Fruit fly (Drosophila melanogaster) whole organism, embryonic: Measurements from ENCODE around the gene CG34309.
A peak's percentile ranks its signal among the peaks of the same experiment; 100 is the strongest.

Source experiments
- CG10147 ChIP-seq: fragments of 200-800 bp; sonication (Bioruptor generic); optimal IDR thresholded peaks from 2 replicates; lab custom pipeline; 2019; ENCODE audit warnings: missing biosample characterization, mild to moderate bottlenecking, missing genetic modification characterization, moderate library complexity
- CG1024 ChIP-seq: fragments of 200-800 bp; sonication (Bioruptor generic); IDR thresholded peaks from 2 replicates; pipeline ENCODE4 v1.3.6; 2022; ENCODE audit warnings: missing biosample characterization, missing genetic modification characterization
- CG10274 ChIP-seq: fragments of 200-800 bp; sonication (Bioruptor generic); optimal IDR thresholded peaks from 3 replicates; lab custom pipeline; 2017; ENCODE audit warnings: missing biosample characterization, mild to moderate bottlenecking, missing genetic modification characterization
- CG11723 ChIP-seq: fragments of 200-800 bp; sonication (Bioruptor generic); optimal IDR thresholded peaks from 2 replicates; lab custom pipeline; 2017; ENCODE audit warnings: missing biosample characterization, mild to moderate bottlenecking, missing genetic modification characterization
- CG12391 ChIP-seq: fragments of 200-800 bp; sonication (Bioruptor generic); optimal IDR thresholded peaks from 3 replicates; lab custom pipeline; 2018; ENCODE audit warnings: missing biosample characterization, mild to moderate bottlenecking, missing genetic modification characterization, moderate library complexity
- CG13624 ChIP-seq: fragments of 200-800 bp; sonication (Bioruptor generic); optimal IDR thresholded peaks from 2 replicates; lab custom pipeline; 2016; ENCODE audit warnings: missing biosample characterization, missing genetic modification characterization
- CG1529 ChIP-seq: fragments of 200-800 bp; sonication (Bioruptor generic); optimal IDR thresholded peaks from 3 replicates; lab custom pipeline; 2018; ENCODE audit warnings: missing biosample characterization, missing genetic modification characterization
- CG15479 ChIP-seq: fragments of 200-800 bp; sonication (Bioruptor generic); optimal IDR thresholded peaks from 3 replicates; lab custom pipeline; 2019; ENCODE audit warnings: missing biosample characterization, mild to moderate bottlenecking, missing genetic modification characterization, moderate library complexity
- CG15514 ChIP-seq: fragments of 200-800 bp; sonication (Bioruptor generic); optimal IDR thresholded peaks from 3 replicates; lab custom pipeline; 2017; ENCODE audit warnings: missing biosample characterization, missing genetic modification characterization, mild to moderate bottlenecking, moderate library complexity, missing genetic modification reagents
- CG18476 ChIP-seq: fragments of 200-800 bp; sonication (Bioruptor generic); optimal IDR thresholded peaks from 2 replicates; lab custom pipeline; 2016; ENCODE audit warnings: missing biosample characterization, mild to moderate bottlenecking, missing genetic modification characterization
- CG31441 ChIP-seq: fragments of 200-800 bp; sonication (Bioruptor generic); IDR thresholded peaks from 2 replicates; pipeline ENCODE4 v1.3.6; 2022; ENCODE audit warnings: missing biosample characterization, missing genetic modification characterization
- CG33213 ChIP-seq: fragments of 200-800 bp; sonication (Bioruptor generic); optimal IDR thresholded peaks from 3 replicates; lab custom pipeline; 2016; ENCODE audit warnings: missing biosample characterization, missing genetic modification characterization
- CG34422 ChIP-seq: fragments of 200-800 bp; sonication (Bioruptor generic); IDR thresholded peaks from 3 replicates; pipeline ENCODE4 v1.3.6; 2022; ENCODE audit warnings: missing biosample characterization, missing genetic modification characterization
- CG3995 ChIP-seq: fragments of 200-800 bp; sonication (Bioruptor generic); optimal IDR thresholded peaks from 3 replicates; lab custom pipeline; 2016; ENCODE audit warnings: missing biosample characterization, missing genetic modification characterization
- CG42726 ChIP-seq: fragments of 200-800 bp; sonication (Bioruptor generic); IDR thresholded peaks from 2 replicates; pipeline ENCODE4 v1.3.6; 2022; ENCODE audit warnings: missing biosample characterization, missing genetic modification characterization; ENCODE audit not compliant: partially characterized antibody
- CG4617 ChIP-seq: fragments of 200-800 bp; sonication (Bioruptor generic); optimal IDR thresholded peaks from 3 replicates; lab custom pipeline; 2016; ENCODE audit warnings: missing biosample characterization, missing genetic modification characterization, borderline replicate concordance
- CG4820 ChIP-seq: fragments of 200-800 bp; sonication (Bioruptor generic); optimal IDR thresholded peaks from 3 replicates; lab custom pipeline; 2016; ENCODE audit warnings: missing biosample characterization, missing genetic modification characterization
- CG6254 ChIP-seq: fragments of 200-800 bp; sonication (Bioruptor generic); optimal IDR thresholded peaks from 3 replicates; lab custom pipeline; 2017; ENCODE audit warnings: mild to moderate bottlenecking, missing biosample characterization, missing genetic modification reagents, missing genetic modification characterization
- CG6854 ChIP-seq: fragments of 200-800 bp; sonication (Bioruptor generic); optimal IDR thresholded peaks from 3 replicates; lab custom pipeline; 2017; ENCODE audit warnings: missing biosample characterization, mild to moderate bottlenecking, missing genetic modification characterization
- CG7987 ChIP-seq: fragments of 200-800 bp; sonication (Bioruptor generic); optimal IDR thresholded peaks from 2 replicates; lab custom pipeline; 2018; ENCODE audit warnings: missing biosample characterization, mild to moderate bottlenecking, missing genetic modification characterization, moderate library complexity
- CHES-1-like ChIP-seq: fragments of 200-800 bp; sonication (Bioruptor generic); optimal IDR thresholded peaks from 2 replicates; lab custom pipeline; 2016; ENCODE audit warnings: missing biosample characterization, missing genetic modification characterization
- Camta ChIP-seq: fragments of 200-800 bp; sonication (Bioruptor generic); optimal IDR thresholded peaks from 2 replicates; lab custom pipeline; 2016; ENCODE audit warnings: missing biosample characterization, missing genetic modification characterization
- Dbx ChIP-seq: fragments of 200-800 bp; sonication (Bioruptor generic); IDR thresholded peaks from 3 replicates; pipeline ENCODE4 v1.3.6; 2022; ENCODE audit warnings: missing biosample characterization, missing genetic modification characterization
- Dfd ChIP-seq, 2 experiments: fragments of >200 bp; optimal IDR thresholded peaks; 2 replicates each; lab custom pipeline; 2017; ENCODE audit warnings: missing biosample characterization in 2 of 2, missing genetic modification characterization in 2 of 2
- Elba2 ChIP-seq: fragments of 200-800 bp; sonication (Bioruptor generic); optimal IDR thresholded peaks from 3 replicates; lab custom pipeline; 2016; ENCODE audit warnings: missing biosample characterization, missing genetic modification characterization
- Ets65A ChIP-seq: fragments of 200-800 bp; sonication (Bioruptor generic); peaks from one replicate; lab custom pipeline; 2016; ENCODE audit warnings: missing biosample characterization, missing genetic modification characterization
- Fer3 ChIP-seq: fragments of 200-800 bp; sonication (Bioruptor generic); optimal IDR thresholded peaks from 2 replicates; lab custom pipeline; 2018; ENCODE audit warnings: missing biosample characterization, mild to moderate bottlenecking, missing genetic modification characterization, moderate library complexity
- HLH54F ChIP-seq: fragments of 200-800 bp; sonication (Bioruptor generic); optimal IDR thresholded peaks from 3 replicates; lab custom pipeline; 2016; ENCODE audit warnings: missing biosample characterization, missing genetic modification characterization
- Hey ChIP-seq: fragments of 200-800 bp; sonication (Bioruptor generic); optimal IDR thresholded peaks from 3 replicates; lab custom pipeline; 2018; ENCODE audit warnings: missing biosample characterization, mild to moderate bottlenecking, missing genetic modification characterization
- MTF-1 ChIP-seq: fragments of 200-800 bp; sonication (Bioruptor generic); optimal IDR thresholded peaks from 2 replicates; lab custom pipeline; 2018; ENCODE audit warnings: missing biosample characterization, mild to moderate bottlenecking, missing genetic modification characterization, borderline replicate concordance
- Mad ChIP-seq: fragments of 200-800 bp; sonication (Bioruptor generic); optimal IDR thresholded peaks from 2 replicates; lab custom pipeline; 2016; ENCODE audit warnings: missing biosample characterization, missing genetic modification characterization
- Med ChIP-seq: fragments of 200-800 bp; sonication (Bioruptor generic); peaks from one replicate; lab custom pipeline; 2016; ENCODE audit warnings: missing biosample characterization, missing genetic modification characterization, mild to moderate bottlenecking, inconsistent platforms, moderate library complexity
- Xrp1 ChIP-seq: fragments of 200-800 bp; sonication (Bioruptor generic); IDR thresholded peaks from 2 replicates; pipeline ENCODE4 v1.3.6; 2022; ENCODE audit warnings: missing biosample characterization, missing genetic modification characterization
- ara ChIP-seq: fragments of 200-800 bp; sonication (Bioruptor generic); IDR thresholded peaks from 2 replicates; pipeline ENCODE4 v1.3.6; 2022; ENCODE audit warnings: missing biosample characterization, missing genetic modification characterization
- cato ChIP-seq: fragments of 200-800 bp; sonication (Bioruptor generic); optimal IDR thresholded peaks from 2 replicates; lab custom pipeline; 2016; ENCODE audit warnings: missing biosample characterization, missing genetic modification characterization, borderline replicate concordance
- croc ChIP-seq: fragments of 200-800 bp; sonication (Bioruptor generic); conservative IDR thresholded peaks from 3 replicates; pipeline ENCODE4 v1.3.6; 2022; ENCODE audit warnings: missing biosample characterization, missing genetic modification characterization
- dan ChIP-seq: fragments of 200-800 bp; sonication (Bioruptor generic); IDR thresholded peaks from 2 replicates; pipeline ENCODE4 v1.3.6; 2022; ENCODE audit warnings: missing biosample characterization, missing genetic modification characterization
- danr ChIP-seq: fragments of 200-800 bp; sonication (Bioruptor generic); IDR thresholded peaks from 2 replicates; pipeline ENCODE4 v1.3.6; 2022; ENCODE audit warnings: missing biosample characterization, missing genetic modification characterization
- emc ChIP-seq: fragments of 200-800 bp; sonication (Bioruptor generic); optimal IDR thresholded peaks from 2 replicates; lab custom pipeline; 2016; ENCODE audit warnings: missing biosample characterization, missing genetic modification characterization
- exex ChIP-seq: fragments of 200-800 bp; sonication (Bioruptor generic); optimal IDR thresholded peaks from 4 replicates; lab custom pipeline; 2018; ENCODE audit warnings: missing biosample characterization, mild to moderate bottlenecking, missing genetic modification characterization, moderate library complexity
- inv ChIP-seq: fragments of 200-800 bp; sonication (Bioruptor generic); IDR thresholded peaks from 2 replicates; pipeline ENCODE4 v1.3.6; 2022; ENCODE audit warnings: missing biosample characterization, missing genetic modification characterization; ENCODE audit not compliant: partially characterized antibody
- lmd ChIP-seq: fragments of 200-800 bp; sonication (Bioruptor generic); IDR thresholded peaks from 2 replicates; pipeline ENCODE4 v1.3.6; 2022; ENCODE audit warnings: missing biosample characterization, missing genetic modification characterization
- nerfin-2 ChIP-seq: fragments of 200-800 bp; sonication (Bioruptor generic); IDR thresholded peaks from 2 replicates; pipeline ENCODE4 v1.3.6; 2022; ENCODE audit warnings: missing biosample characterization, missing genetic modification characterization; ENCODE audit not compliant: partially characterized antibody
- nmo ChIP-seq: fragments of 200-800 bp; sonication (Bioruptor generic); optimal IDR thresholded peaks from 2 replicates; lab custom pipeline; 2018; ENCODE audit warnings: missing biosample characterization, mild to moderate bottlenecking, missing genetic modification characterization, moderate library complexity
- scrt ChIP-seq: fragments of 200-800 bp; sonication (Bioruptor generic); optimal IDR thresholded peaks from 2 replicates; lab custom pipeline; 2018; ENCODE audit warnings: missing biosample characterization, mild to moderate bottlenecking, missing genetic modification characterization, moderate library complexity
- sens ChIP-seq: fragments of 200-800 bp; sonication (Bioruptor generic); peaks from one replicate; lab custom pipeline; 2016; ENCODE audit warnings: missing biosample characterization, missing genetic modification characterization
- tll ChIP-seq, 2 experiments: fragments of 200-800 bp in 1 of 2; fragments of >200 bp in 1 of 2; sonication (Bioruptor generic) in 1 of 2; optimal IDR thresholded peaks; 2 replicates each; lab custom pipeline; 2017 to 2019; ENCODE audit warnings: missing biosample characterization in 2 of 2, missing genetic modification characterization in 2 of 2, mild to moderate bottlenecking in 1 of 2, moderate library complexity in 1 of 2
- twi ChIP-seq: fragments of 200-800 bp; optimal IDR thresholded peaks from 2 replicates; lab custom pipeline; 2019; ENCODE audit warnings: missing biosample characterization, mild to moderate bottlenecking, missing genetic modification characterization, moderate library complexity
- usp ChIP-seq: fragments of >200 bp; optimal IDR thresholded peaks from 2 replicates; lab custom pipeline; 2017; ENCODE audit warnings: missing biosample characterization, missing genetic modification characterization
- vfl ChIP-seq: fragments of 200-800 bp; sonication (Bioruptor generic); optimal IDR thresholded peaks from 2 replicates; lab custom pipeline; 2016; ENCODE audit warnings: missing biosample characterization, missing genetic modification characterization

CG34309 gene

dm6 chr3R:13403032-13403459 lies 30.6 kb downstream of the CG34309 start, which contains the start of gene Dpm3 (continued):
- TF ChIP-seq CG3995 (no peak), Mad (GFP tag; lab: Kevin White, UChicago) (peak; percentile 70), Ets65A (peak; percentile 98), CG1024 (GFP tag; lab: Robert Waterston, UW) (no peak), Dfd (GFP tag; optimal IDR thresholded peaks at IDR 0.05; lab: Kevin White, UChicago) (no peak), CG13624 (GFP tag; lab: Kevin White, UChicago) (peak; percentile 18), Elba2 (GFP tag; lab: Kevin White, UChicago) (peak; percentile 100), lmd (GFP tag; lab: Robert Waterston, UW) (no peak), twi (tag; lab: Kevin White, UChicago) (no peak), emc (no peak), scrt (GFP tag; lab: Kevin White, UChicago) (no peak), HLH54F (GFP tag; lab: Kevin White, UChicago) (peak; percentile 62), vfl (GFP tag; lab: Kevin White, UChicago) (no peak), CG34422 (GFP tag; lab: Robert Waterston, UW) (peak; percentile 79), CHES-1-like (GFP tag; lab: Kevin White, UChicago) (peak; percentile 68), ara (GFP tag; lab: Robert Waterston, UW) (no peak), CG10274 (GFP tag; lab: Kevin White, UChicago) (no peak), Med (GFP tag; lab: Kevin White, UChicago) (peak; percentile 77), CG1529 (no peak), danr (GFP tag; lab: Robert Waterston, UW) (no peak), Hey (no peak), Xrp1 (no peak), CG12391 (tag; lab: Kevin White, UChicago) (peak; percentile 58), MTF-1 (GFP tag; lab: Kevin White, UChicago) (no peak), dan (GFP tag; lab: Robert Waterston, UW) (no peak), CG15514 (GFP tag; lab: Kevin White, UChicago) (peak; percentile 58), CG18476 (GFP tag; lab: Kevin White, UChicago) (no peak), CG4820 (GFP tag; lab: Kevin White, UChicago) (peak; percentile 17), Camta (GFP tag; lab: Kevin White, UChicago) (peak; percentile 60), CG33213 (peak; percentile 76), CG42726 (GFP tag; lab: Robert Waterston, UW) (peak; percentile 84), exex (tag; lab: Kevin White, UChicago) (peak; percentile 15), CG6254 (no peak)

dm6 chr3R:13404841-13405441 lies 32.5 kb downstream of the CG34309 start, which contains the start of gene yellow-e3:
TSS of gene yellow-e3 (minus strand) at chr3R:13404870.
- TF ChIP-seq tll (GFP tag; optimal IDR thresholded peaks at IDR 0.05; lab: Kevin White, UChicago), result peak in 1 of 2 experiments; percentile 75
- 0 out of 2 replicates have a peak, but pooled peaks have one; percentile 35 for TF ChIP-seq CG31441 (GFP tag; lab: Robert Waterston, UW)
- no peak for TF ChIP-seq CG10147 (GFP tag; lab: Kevin White, UChicago)
- no peak for TF ChIP-seq emc
- no peak for TF ChIP-seq CG4617 (GFP tag; lab: Kevin White, UChicago)
- no peak for TF ChIP-seq nerfin-2 (GFP tag; lab: Robert Waterston, UW)
- TF ChIP-seq croc (GFP tag; lab: Robert Waterston, UW), result 0 out of 3 replicates have a peak, but pooled peaks have one; percentile 23
- peak; percentile 61 for TF ChIP-seq sens (GFP tag; lab: Kevin White, UChicago)
- no peak for TF ChIP-seq Fer3 (tag; lab: Kevin White, UChicago)
- TF ChIP-seq cato, result no peak
- no peak for TF ChIP-seq inv (GFP tag; lab: Robert Waterston, UW)
- TF ChIP-seq Dbx, result no peak
- no peak for TF ChIP-seq CG6854 (GFP tag; lab: Kevin White, UChicago)
- peak; percentile 41 for TF ChIP-seq nmo (GFP tag; lab: Kevin White, UChicago)
- TF ChIP-seq exex (tag; lab: Kevin White, UChicago), result no peak
- no peak for TF ChIP-seq CG11723 (GFP tag; lab: Kevin White, UChicago)
- TF ChIP-seq usp (GFP tag; lab: Kevin White, UChicago), result no peak
- peak; percentile 84 for TF ChIP-seq CG15479 (GFP tag; lab: Kevin White, UChicago)
- TF ChIP-seq CG7987 (GFP tag; lab: Kevin White, UChicago), result no peak
